Worm (Caenorhabditis elegans): ENCODE measurements around the gene ZK792.12.

ce11 chrIV:11690988-11691387, 2.6 kb upstream of the ZK792.12 start, which contains the start of gene let-60:
- TF ChIP-seq ztf-29 (GFP tag; IDR thresholded peaks at IDR 0.05) = no peak
- TF ChIP-seq tab-1 (GFP tag; IDR thresholded peaks at IDR 0.05) = no peak
- no peak for TF ChIP-seq cog-1 (tag; optimal IDR thresholded peaks at IDR 0.05)
